Fruit fly (Drosophila melanogaster) whole organism, adult: Measurements from ENCODE around the gene snu.
A peak's percentile ranks its signal among the peaks of the same experiment; 100 is the strongest.

ENCODE experiments used
- CG11617 ChIP-seq: fragments of 200-800 bp; sonication (Bioruptor generic); optimal IDR thresholded peaks from 2 replicates; lab custom pipeline; 2017; ENCODE audit warnings: mild to moderate bottlenecking, missing biosample characterization, missing genetic modification reagents, missing genetic modification characterization
- CG12768 ChIP-seq: fragments of 200-800 bp; sonication (Bioruptor generic); optimal IDR thresholded peaks from 2 replicates; lab custom pipeline; 2017; ENCODE audit warnings: missing biosample characterization, missing genetic modification characterization, mild to moderate bottlenecking, moderate library complexity, missing genetic modification reagents
- CG14711 ChIP-seq: fragments of 200-800 bp; sonication (Bioruptor generic); optimal IDR thresholded peaks from 2 replicates; lab custom pipeline; 2018; ENCODE audit warnings: missing biosample characterization, mild to moderate bottlenecking, missing genetic modification characterization, moderate library complexity
- CG1620 ChIP-seq: fragments of 200-800 bp; sonication (Bioruptor generic); optimal IDR thresholded peaks from 2 replicates; lab custom pipeline; 2016; ENCODE audit warnings: missing biosample characterization, missing genetic modification characterization
- CG33017 ChIP-seq: fragments of 200-800 bp; sonication (Bioruptor generic); optimal IDR thresholded peaks from 2 replicates; lab custom pipeline; 2018; ENCODE audit warnings: missing biosample characterization, mild to moderate bottlenecking, missing genetic modification characterization, moderate library complexity
- CG5204 ChIP-seq: fragments of 200-800 bp; sonication (Bioruptor generic); optimal IDR thresholded peaks from 2 replicates; lab custom pipeline; 2016; ENCODE audit warnings: missing biosample characterization, missing genetic modification characterization
- CG7045 ChIP-seq: fragments of 200-800 bp; sonication (Bioruptor generic); optimal IDR thresholded peaks from 2 replicates; lab custom pipeline; 2017; ENCODE audit warnings: missing biosample characterization, mild to moderate bottlenecking, missing genetic modification characterization
- CG7101 ChIP-seq: fragments of 200-800 bp; sonication (Bioruptor generic); optimal IDR thresholded peaks from 2 replicates; lab custom pipeline; 2018; ENCODE audit warnings: missing biosample characterization, mild to moderate bottlenecking, missing genetic modification characterization, moderate library complexity
- Clk ChIP-seq: fragments of 200-800 bp; sonication (Bioruptor generic); optimal IDR thresholded peaks from 2 replicates; lab custom pipeline; 2017; ENCODE audit warnings: missing biosample characterization, missing genetic modification characterization
- Crg-1 ChIP-seq: fragments of 200-800 bp; sonication (Bioruptor generic); optimal IDR thresholded peaks from 2 replicates; lab custom pipeline; 2016; ENCODE audit warnings: missing biosample characterization, missing genetic modification characterization
- Hr96 ChIP-seq: fragments of 200-800 bp; sonication (Bioruptor generic); optimal IDR thresholded peaks from 2 replicates; lab custom pipeline; 2016; ENCODE audit warnings: missing biosample characterization, missing genetic modification characterization
- Mnt ChIP-seq: fragments of 200-800 bp; sonication (Bioruptor generic); optimal IDR thresholded peaks from 2 replicates; lab custom pipeline; 2016; ENCODE audit warnings: missing biosample characterization, mild to moderate bottlenecking, missing genetic modification characterization
- bab1 ChIP-seq: fragments of 200-800 bp; sonication (Bioruptor generic); optimal IDR thresholded peaks from 3 replicates; lab custom pipeline; 2019; ENCODE audit warnings: missing biosample characterization, mild to moderate bottlenecking, missing genetic modification characterization, moderate library complexity
- cic ChIP-seq: fragments of 200-800 bp; sonication (Bioruptor generic); optimal IDR thresholded peaks from 2 replicates; lab custom pipeline; 2017; ENCODE audit warnings: missing biosample characterization, mild to moderate bottlenecking, missing genetic modification characterization, moderate library complexity
- cnc ChIP-seq, 2 experiments: fragments of >200 bp; optimal IDR thresholded peaks; 2 replicates each; lab custom pipeline; 2017
- kay ChIP-seq: fragments of 200-800 bp; sonication (Bioruptor generic); peaks from one replicate; lab custom pipeline; 2016; ENCODE audit warnings: missing biosample characterization, missing genetic modification characterization, borderline replicate concordance
- ovo ChIP-seq: fragments of 200-800 bp; sonication (Bioruptor generic); optimal IDR thresholded peaks from 2 replicates; lab custom pipeline; 2016; ENCODE audit warnings: missing biosample characterization, missing genetic modification characterization
- pad ChIP-seq: fragments of 200-800 bp; sonication (Bioruptor generic); optimal IDR thresholded peaks from 3 replicates; lab custom pipeline; 2017; ENCODE audit warnings: missing biosample characterization, missing genetic modification characterization, mild to moderate bottlenecking, moderate library complexity, missing genetic modification reagents
- tj ChIP-seq: fragments of 200-800 bp; sonication (Bioruptor generic); optimal IDR thresholded peaks from 3 replicates; lab custom pipeline; 2017; ENCODE audit warnings: missing biosample characterization, mild to moderate bottlenecking, missing genetic modification characterization, moderate library complexity
- toe ChIP-seq: fragments of 200-800 bp; sonication (Bioruptor generic); optimal IDR thresholded peaks from 2 replicates; lab custom pipeline; 2016; ENCODE audit warnings: missing biosample characterization, missing genetic modification characterization

Gene snu

dm6 chr3R:28685558-28685957 is 10.7 kb downstream of the snu start:
- TF ChIP-seq CG5204 (GFP tag; lab: Kevin White, UChicago), result no peak
- no peak for TF ChIP-seq Crg-1 (GFP tag; lab: Kevin White, UChicago)
- no peak for TF ChIP-seq CG33017 (tag; lab: Kevin White, UChicago)
- no peak for TF ChIP-seq tj (GFP tag; lab: Kevin White, UChicago)
- no peak for TF ChIP-seq Hr96 (GFP tag; lab: Kevin White, UChicago)
- TF ChIP-seq CG11617 (GFP tag; lab: Kevin White, UChicago), result no peak
- TF ChIP-seq CG1620, result no peak
- TF ChIP-seq bab1, result no peak
- TF ChIP-seq CG7045 (GFP tag; lab: Kevin White, UChicago), result no peak
- no peak for TF ChIP-seq CG12768 (GFP tag; lab: Kevin White, UChicago)
- TF ChIP-seq pad (GFP tag; lab: Kevin White, UChicago), result no peak
- TF ChIP-seq Mnt (GFP tag; lab: Kevin White, UChicago), result no peak
- TF ChIP-seq CG14711 (tag; lab: Kevin White, UChicago), result no peak
- no peak for TF ChIP-seq kay
- TF ChIP-seq cic, result no peak

- no peak for TF ChIP-seq CG7101
- no peak for TF ChIP-seq CG33017 (tag; lab: Kevin White, UChicago)
- no peak for TF ChIP-seq kay
- TF ChIP-seq CG5204 (GFP tag; lab: Kevin White, UChicago), result no peak
- TF ChIP-seq CG7045 (GFP tag; lab: Kevin White, UChicago), result no peak
- TF ChIP-seq CG11617 (GFP tag; lab: Kevin White, UChicago), result no peak
- no peak for TF ChIP-seq cnc (optimal IDR thresholded peaks at IDR 0.05; lab: Kevin White, UChicago)
- no peak for TF ChIP-seq CG1620
- no peak for TF ChIP-seq tj (GFP tag; lab: Kevin White, UChicago)
- no peak for TF ChIP-seq bab1
- TF ChIP-seq toe (GFP tag; lab: Kevin White, UChicago), result no peak
- TF ChIP-seq Hr96 (GFP tag; lab: Kevin White, UChicago), result no peak
- TF ChIP-seq CG12768 (GFP tag; lab: Kevin White, UChicago), result no peak
- no peak for TF ChIP-seq cic
Measured at dm6 chr3R:28687969-28688368, 13.1 kb downstream of the snu start.

- no peak for TF ChIP-seq CG11617 (GFP tag; lab: Kevin White, UChicago)
- no peak for TF ChIP-seq CG7045 (GFP tag; lab: Kevin White, UChicago)
- no peak for TF ChIP-seq Clk (GFP tag; lab: Kevin White, UChicago)
- TF ChIP-seq CG5204 (GFP tag; lab: Kevin White, UChicago), result no peak
- TF ChIP-seq kay, result peak; percentile 47
- no peak for TF ChIP-seq bab1
- no peak for TF ChIP-seq cic
Measured at dm6 chr3R:28695993-28696392, 21.2 kb downstream of the snu start, which contains the start of gene htt. Gene htt (plus strand): TSS chr3R:28696242.

DNA sequence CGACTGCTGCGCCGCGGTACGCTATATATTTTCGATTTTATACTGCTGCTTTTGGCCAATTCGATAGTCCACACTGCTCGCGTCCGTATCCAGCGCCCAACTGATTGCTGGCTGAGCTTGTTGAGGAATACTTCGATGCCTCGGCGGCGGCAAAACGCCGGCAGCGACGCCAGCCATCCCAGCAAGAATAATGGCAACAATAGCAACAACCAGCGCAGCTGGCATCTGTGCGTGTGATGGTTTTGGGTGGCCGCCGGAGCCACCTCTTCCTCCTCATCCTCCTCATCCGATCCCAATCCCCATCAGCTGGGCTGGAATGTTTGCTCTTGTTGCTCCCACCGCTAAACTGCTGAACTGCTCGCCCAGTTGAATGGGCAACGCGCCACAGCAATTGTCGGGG is 69.8 kb downstream of the snu start, which contains the start of gene AstA-R2:
Gene AstA-R2, minus strand, starts transcription at position 101 of the 400 bp plus-strand sequence.
- no peak for TF ChIP-seq cic
- TF ChIP-seq Crg-1 (GFP tag; lab: Kevin White, UChicago), result no peak
- no peak for TF ChIP-seq CG1620
- no peak for TF ChIP-seq toe (GFP tag; lab: Kevin White, UChicago)
- no peak for TF ChIP-seq Hr96 (GFP tag; lab: Kevin White, UChicago)
- TF ChIP-seq CG7101, result no peak
- no peak for TF ChIP-seq CG12768 (GFP tag; lab: Kevin White, UChicago)
- no peak for TF ChIP-seq kay
- TF ChIP-seq CG7045 (GFP tag; lab: Kevin White, UChicago), result no peak
- TF ChIP-seq ovo, result no peak
- TF ChIP-seq cnc (optimal IDR thresholded peaks at IDR 0.05; lab: Kevin White, UChicago), result no peak
- no peak for TF ChIP-seq Mnt (GFP tag; lab: Kevin White, UChicago)
- no peak for TF ChIP-seq CG11617 (GFP tag; lab: Kevin White, UChicago)
- no peak for TF ChIP-seq CG33017 (tag; lab: Kevin White, UChicago)
- no peak for TF ChIP-seq Clk (GFP tag; lab: Kevin White, UChicago)
- TF ChIP-seq bab1, result no peak
